Worm (Caenorhabditis elegans): ENCODE measurements around the gene str-79.

Gene str-79

DNA sequence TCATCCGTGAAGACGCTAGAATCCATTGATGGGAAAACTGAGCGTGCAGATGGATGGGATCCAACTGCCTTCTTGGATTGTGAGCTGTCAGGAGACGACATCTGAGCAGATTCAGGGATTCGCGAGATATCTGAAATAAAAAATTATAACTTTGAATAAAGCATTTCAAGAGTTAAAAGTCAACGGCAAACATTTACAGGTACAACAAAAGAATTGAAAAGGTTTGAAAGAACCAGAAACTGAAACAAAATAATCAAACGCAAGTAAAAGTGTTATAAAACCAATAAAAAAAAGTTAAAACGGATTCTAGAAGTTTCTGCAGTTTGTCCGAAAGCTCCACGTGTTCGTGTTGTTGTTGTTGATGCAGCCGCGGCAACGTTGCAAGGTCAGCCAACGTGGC is 29.8 kb upstream of the str-79 start, which contains the start of gene Y59E1A.4:
TSS of gene Y59E1A.4 (minus strand) at position 101 of the 400 bp plus-strand sequence.
- no peak for TF ChIP-seq lir-3 (tag; optimal IDR thresholded peaks at IDR 0.05; ENCODE audit: poor library complexity)
- TF ChIP-seq ets-5 (GFP tag; IDR thresholded peaks at IDR 0.05), result no peak
- TF ChIP-seq xbp-1 (tag; optimal IDR thresholded peaks at IDR 0.05), result no peak
- no peak for TF ChIP-seq jun-1 (tag; optimal IDR thresholded peaks at IDR 0.05)
- TF ChIP-seq ztf-11 (tag; optimal IDR thresholded peaks at IDR 0.05), result no peak
- TF ChIP-seq lin-39 (tag; optimal IDR thresholded peaks at IDR 0.05), result no peak
- no peak for TF ChIP-seq nhr-47 (tag; optimal IDR thresholded peaks at IDR 0.05)
- TF ChIP-seq rnt-1 (tag; optimal IDR thresholded peaks at IDR 0.05), result no peak
- TF ChIP-seq nhr-19 (GFP tag; conservative IDR thresholded peaks at IDR 0.05), result no peak

DNA sequence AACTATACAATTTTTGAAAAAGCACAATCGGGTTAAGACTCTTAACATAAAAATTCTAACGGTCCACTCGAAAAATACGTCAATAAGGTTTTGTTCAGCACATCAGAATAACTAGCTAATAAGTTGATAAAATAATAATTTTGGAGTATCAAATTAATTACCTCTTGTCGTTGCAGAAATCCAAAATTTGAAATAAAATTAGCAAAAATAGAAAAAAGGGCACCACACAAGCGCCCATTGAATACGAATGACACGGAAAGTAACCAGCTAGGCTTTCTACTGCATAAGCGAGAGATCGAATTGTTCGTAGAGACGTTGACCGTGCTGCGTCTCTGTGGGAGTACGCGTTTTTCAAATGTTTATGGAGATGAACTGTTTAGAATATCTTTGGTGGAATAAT is 10.6 kb upstream of the str-79 start:
- no peak for TF ChIP-seq aha-1 (tag; optimal IDR thresholded peaks at IDR 0.05)
- no peak for TF ChIP-seq elt-2 (tag; optimal IDR thresholded peaks at IDR 0.05)
- TF ChIP-seq dsc-1 (tag; optimal IDR thresholded peaks at IDR 0.05), result no peak
- TF ChIP-seq fkh-10 (GFP tag; optimal IDR thresholded peaks at IDR 0.05), result no peak
- no peak for TF ChIP-seq nhr-12 (tag; optimal IDR thresholded peaks at IDR 0.05)
- no peak for TF ChIP-seq mdl-1 (tag; optimal IDR thresholded peaks at IDR 0.05)
- TF ChIP-seq lin-14 (GFP tag; optimal IDR thresholded peaks at IDR 0.05), result no peak
- no peak for TF ChIP-seq C16A3.4 (tag; optimal IDR thresholded peaks at IDR 0.05)
- TF ChIP-seq ama-1 (optimal IDR thresholded peaks at IDR 0.05), result no peak
- no peak for TF ChIP-seq egl-13 (tag; optimal IDR thresholded peaks at IDR 0.05)
- TF ChIP-seq lin-15B (tag; optimal IDR thresholded peaks at IDR 0.05), result no peak
- TF ChIP-seq hpl-2 (GFP tag; optimal IDR thresholded peaks at IDR 0.05), result no peak
- no peak for TF ChIP-seq egl-27 (tag; optimal IDR thresholded peaks at IDR 0.05)
- TF ChIP-seq zip-4 (GFP tag; optimal IDR thresholded peaks at IDR 0.05), result no peak
- no peak for TF ChIP-seq lir-3 (tag; optimal IDR thresholded peaks at IDR 0.05; ENCODE audit: poor library complexity)
- no peak for TF ChIP-seq nhr-11 (tag; optimal IDR thresholded peaks at IDR 0.05)
- TF ChIP-seq ces-1 (GFP tag; optimal IDR thresholded peaks at IDR 0.05), result no peak

DNA sequence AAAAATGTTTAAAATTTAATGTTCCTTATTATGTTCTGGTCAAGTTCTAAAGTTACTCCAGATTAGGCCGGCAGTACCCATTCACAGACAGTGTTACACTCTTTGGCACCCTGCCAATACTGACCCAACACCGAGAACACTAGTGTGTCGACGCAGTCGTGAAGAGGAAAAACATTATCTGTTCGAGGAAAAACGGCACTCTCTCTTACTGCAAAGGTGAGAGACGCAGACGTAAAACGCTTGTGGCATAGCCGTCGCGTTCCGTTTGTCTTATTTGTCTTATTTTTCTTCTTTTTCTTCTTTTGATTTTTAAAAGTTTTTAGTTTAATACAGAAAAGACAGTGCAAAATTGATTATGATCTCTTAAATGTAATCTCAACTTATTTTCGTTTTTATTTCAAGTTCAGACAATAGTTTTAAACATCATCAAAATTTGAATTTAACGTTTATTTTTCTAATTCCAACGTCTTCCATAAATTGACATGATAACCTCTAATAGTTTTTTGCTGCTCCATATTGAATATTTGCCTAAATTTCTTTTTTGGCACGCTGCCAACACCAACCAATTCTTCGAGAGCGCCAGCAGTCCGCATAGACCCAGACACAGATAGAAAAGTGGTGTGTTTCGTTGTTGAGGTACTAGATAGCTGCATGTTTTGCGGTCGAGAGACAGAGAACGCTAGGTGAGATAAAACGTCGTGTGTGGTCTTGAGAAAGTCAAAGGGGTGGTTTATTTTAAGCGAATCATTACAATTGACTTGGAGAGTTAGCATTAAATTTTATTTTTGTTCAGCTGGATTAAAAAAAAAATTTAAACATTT is 8.6 kb upstream of the str-79 start:
- TF ChIP-seq alr-1 (tag; optimal IDR thresholded peaks at IDR 0.05; ENCODE audit: borderline replicate concordance) (no peak), efl-1 (optimal IDR thresholded peaks at IDR 0.05) (peak in 1 of 2 experiments; percentile 11), efl-1 (GFP tag; optimal IDR thresholded peaks at IDR 0.05 in 1 of 2) (peak in 1 of 2 experiments; percentile 81), irx-1 (tag; optimal IDR thresholded peaks at IDR 0.05) (peak; percentile 45), nhr-71 (tag; optimal IDR thresholded peaks at IDR 0.05) (peak; percentile 45), ces-1 (GFP tag; optimal IDR thresholded peaks at IDR 0.05) (no peak), egl-27 (tag; optimal IDR thresholded peaks at IDR 0.05) (no peak), mef-2 (tag; optimal IDR thresholded peaks at IDR 0.05) (no peak), C16A3.4 (tag; optimal IDR thresholded peaks at IDR 0.05) (peak; percentile 53), dsc-1 (tag; optimal IDR thresholded peaks at IDR 0.05) (peak; percentile 28), nhr-12 (tag; optimal IDR thresholded peaks at IDR 0.05) (no peak), ztf-4 (tag; optimal IDR thresholded peaks at IDR 0.05) (no peak), fkh-4 (tag; optimal IDR thresholded peaks at IDR 0.05; ENCODE audit: borderline replicate concordance) (no peak), blmp-1 (tag; optimal IDR thresholded peaks at IDR 0.05) (peak; percentile 34), tbx-2 (tag; optimal IDR thresholded peaks at IDR 0.05) (peak; percentile 42), ceh-88 (GFP tag; IDR thresholded peaks at IDR 0.05) (no peak), zip-4 (GFP tag; optimal IDR thresholded peaks at IDR 0.05) (no peak), C34B4.2 (tag; optimal IDR thresholded peaks at IDR 0.05) (no peak), mep-1 (tag; optimal IDR thresholded peaks at IDR 0.05) (no peak), pax-3 (tag; optimal IDR thresholded peaks at IDR 0.05) (no peak), unc-62 (GFP tag; optimal IDR thresholded peaks at IDR 0.05) (no peak), egl-13 (tag; optimal IDR thresholded peaks at IDR 0.05) (no peak), ztf-11 (tag; optimal IDR thresholded peaks at IDR 0.05) (no peak), nhr-28 (tag; optimal IDR thresholded peaks at IDR 0.05) (no peak), rnt-1 (tag; optimal IDR thresholded peaks at IDR 0.05) (peak; percentile 83), lin-13 (GFP tag; optimal IDR thresholded peaks at IDR 0.05) (no peak), nhr-85 (tag) (peak; percentile 75), nhr-20 (tag; optimal IDR thresholded peaks at IDR 0.05) (peak; percentile 39), F16B12.6 (tag; optimal IDR thresholded peaks at IDR 0.05) (peak; percentile 20), lin-39 (tag; optimal IDR thresholded peaks at IDR 0.05) (no peak), ceh-63 (GFP tag; optimal IDR thresholded peaks at IDR 0.05) (no peak), pag-3 (tag; optimal IDR thresholded peaks at IDR 0.05; ENCODE audit: borderline replicate concordance, insufficient read depth) (no peak)
